Worm (Caenorhabditis elegans): Measurements from ENCODE around the gene R12B2.7.

DNA sequence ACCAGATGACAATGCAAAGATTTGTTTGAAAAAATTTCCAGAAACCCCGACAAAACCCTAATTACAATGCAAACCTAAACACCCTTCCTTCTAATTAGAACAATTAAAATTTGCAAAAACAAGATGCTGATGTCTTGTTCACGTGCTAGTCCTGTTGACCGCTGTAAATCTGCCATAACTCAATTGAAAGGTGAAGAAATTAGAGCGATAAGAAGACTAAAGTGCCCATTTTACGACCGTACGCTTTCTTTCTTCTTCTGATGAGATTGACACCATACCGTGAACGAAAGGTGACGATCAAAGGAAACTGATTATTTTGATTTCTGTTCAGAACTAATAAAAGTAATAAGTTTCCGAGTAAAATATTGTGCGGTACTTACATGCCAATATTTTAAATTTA, 1.3 kb upstream of the R12B2.7 start:
- TF ChIP-seq C04F5.9 (tag; optimal IDR thresholded peaks at IDR 0.05) (no peak), unc-86 (tag; optimal IDR thresholded peaks at IDR 0.05) (no peak), zag-1 (tag; optimal IDR thresholded peaks at IDR 0.05) (no peak), nhr-12 (tag; optimal IDR thresholded peaks at IDR 0.05) (no peak)

Measured in whole organism, L1 larva.